Worm (Caenorhabditis elegans): ENCODE data around the gene emc-5.

ce11 chrII:11448753-11449152, 47.8 kb upstream of the emc-5 start, which contains the start of gene W02B12.1:
- TF ChIP-seq snpc-4 (GFP tag; optimal IDR thresholded peaks at IDR 0.05) (no peak), snpc-4 (tag; optimal IDR thresholded peaks at IDR 0.05) (no peak), repo-1 (tag; optimal IDR thresholded peaks at IDR 0.05) (no peak), him-1 (tag; optimal IDR thresholded peaks at IDR 0.05) (no peak), nfya-1 (tag; optimal IDR thresholded peaks at IDR 0.05; ENCODE audit: borderline replicate concordance, insufficient read depth) (no peak), ama-1 (optimal IDR thresholded peaks at IDR 0.05) (no peak), ama-1 (GFP tag; optimal IDR thresholded peaks at IDR 0.05) (no peak), unc-62 (GFP tag; optimal IDR thresholded peaks at IDR 0.05) (no peak), cebp-2 (GFP tag; IDR thresholded peaks at IDR 0.05) (no peak), mel-28 (tag; optimal IDR thresholded peaks at IDR 0.05; ENCODE audit: borderline replicate concordance) (no peak), tbx-9 (tag; optimal IDR thresholded peaks at IDR 0.05; ENCODE audit: borderline replicate concordance) (no peak), lin-54 (GFP tag; optimal IDR thresholded peaks at IDR 0.05) (no peak)

Data from whole organism, young adult.